Worm (Caenorhabditis elegans) whole organism, L1 larva: ENCODE measurements around the gene aptf-1.

Experiments used
- C04F5.9 ChIP-seq: sonication (generic microtip); optimal IDR thresholded peaks from 2 replicates; lab custom pipeline; 2016; ENCODE audit warnings: missing genetic modification characterization, missing compliant biosample characterization
- Y116A8C.19 ChIP-seq: sonication (generic microtip); optimal IDR thresholded peaks from 2 replicates; lab custom pipeline; 2016; ENCODE audit warnings: missing compliant biosample characterization, missing genetic modification characterization, borderline replicate concordance
- alr-1 ChIP-seq: fragments of 200-800 bp; sonication (Bioruptor generic); optimal IDR thresholded peaks from 2 replicates; lab custom pipeline; 2018; ENCODE audit warnings: borderline replicate concordance, mild to moderate bottlenecking, missing genetic modification characterization, missing compliant biosample characterization
- aly-2 ChIP-seq: fragments of 150-350 bp; optimal IDR thresholded peaks from 2 replicates; lab custom pipeline; 2014; ENCODE audit warnings: missing biosample characterization, missing genetic modification characterization
- blmp-1 ChIP-seq: fragments of 150-350 bp; optimal IDR thresholded peaks from 2 replicates; lab custom pipeline; 2014; ENCODE audit warnings: missing biosample characterization, missing genetic modification characterization
- ceh-8 ChIP-seq: fragments of 200-800 bp; sonication (Bioruptor generic); optimal IDR thresholded peaks from 2 replicates; lab custom pipeline; 2018; ENCODE audit warnings: mild to moderate bottlenecking, missing genetic modification characterization, moderate library complexity, missing compliant biosample characterization
- ceh-82 ChIP-seq, 3 experiments: fragments of 150-350 bp in 1 of 3; sonication (generic microtip) in 2 of 3; optimal IDR thresholded peaks; 2 replicates each; lab custom pipeline; 2014 to 2017; ENCODE audit warnings: missing biosample characterization in 3 of 3, missing genetic modification characterization in 3 of 3
- ceh-88 ChIP-seq: fragments of 200-800 bp; sonication (Bioruptor generic); IDR thresholded peaks from 2 replicates; pipeline ENCODE4 v1.3.6; 2022; ENCODE audit warnings: missing genetic modification characterization, missing compliant biosample characterization
- ceh-90 ChIP-seq: sonication (generic microtip); optimal IDR thresholded peaks from 2 replicates; lab custom pipeline; 2016; ENCODE audit warnings: missing genetic modification characterization, missing compliant biosample characterization
- dpl-1 ChIP-seq, 3 experiments: fragments of 150-350 bp in 2 of 3; sonication (generic microtip) in 1 of 3; optimal IDR thresholded peaks; 2 replicates each; lab custom pipeline; 2014 to 2017; ENCODE audit warnings: missing biosample characterization in 3 of 3, missing genetic modification characterization in 3 of 3, missing genetic modification reagents in 3 of 3
- efl-1 ChIP-seq, 4 experiments: fragments of 150-350 bp; optimal IDR thresholded peaks in 3 of 4; peaks in 1 of 4; 1 replicate in 1 of 4; 2 replicates in 3 of 4; lab custom pipeline; 2014; ENCODE audit warnings: missing biosample characterization in 2 of 4, missing genetic modification characterization in 2 of 4, missing genetic modification reagents in 2 of 4
- efl-3 ChIP-seq: fragments of 200-800 bp; sonication (Bioruptor generic); optimal IDR thresholded peaks from 2 replicates; lab custom pipeline; 2018; ENCODE audit warnings: mild to moderate bottlenecking, missing genetic modification characterization, missing compliant biosample characterization
- egl-13 ChIP-seq: sonication (generic microtip); optimal IDR thresholded peaks from 2 replicates; lab custom pipeline; 2016; ENCODE audit warnings: missing genotype, missing genetic modification reagents, missing genetic modification characterization, missing compliant biosample characterization
- egl-27 ChIP-seq, 2 experiments: fragments of 150-350 bp in 1 of 2; sonication (generic microtip); optimal IDR thresholded peaks; 3 replicates each; lab custom pipeline; 2017 to 2018; ENCODE audit warnings: missing biosample characterization in 2 of 2, missing genetic modification characterization in 2 of 2, missing genetic modification reagents in 2 of 2
- elt-2 ChIP-seq: sonication (generic microtip); optimal IDR thresholded peaks from 2 replicates; lab custom pipeline; 2016; ENCODE audit warnings: missing genetic modification characterization, mild to moderate bottlenecking, inconsistent platforms, missing compliant biosample characterization, missing genetic modification reagents
- fkh-10 ChIP-seq: sonication (generic microtip); optimal IDR thresholded peaks from 2 replicates; lab custom pipeline; 2017; ENCODE audit warnings: missing biosample characterization, missing genetic modification reagents, missing genetic modification characterization
- grh-1 ChIP-seq: fragments of 200-800 bp; sonication (Bioruptor generic); IDR thresholded peaks from 2 replicates; pipeline ENCODE4 v1.3.6; 2022; ENCODE audit warnings: missing genetic modification reagents, missing genetic modification characterization, missing compliant biosample characterization
- hlh-4 ChIP-seq: sonication (generic microtip); optimal IDR thresholded peaks from 2 replicates; lab custom pipeline; 2016; ENCODE audit warnings: mild to moderate bottlenecking, missing genetic modification characterization, missing compliant biosample characterization
- irx-1 ChIP-seq: sonication (generic microtip); optimal IDR thresholded peaks from 2 replicates; lab custom pipeline; 2016; ENCODE audit warnings: missing genetic modification characterization, missing compliant biosample characterization
- isw-1 ChIP-seq: fragments of 200-800 bp; sonication (Bioruptor generic); IDR thresholded peaks from 2 replicates; pipeline ENCODE4 v1.3.6; 2022; ENCODE audit warnings: missing genetic modification characterization, missing compliant biosample characterization
- jun-1 ChIP-seq: fragments of 150-350 bp; optimal IDR thresholded peaks from 2 replicates; lab custom pipeline; 2014; ENCODE audit warnings: missing biosample characterization, missing genetic modification reagents, missing genetic modification characterization
- lin-15B ChIP-seq: fragments of 150-350 bp; sonication (generic microtip); optimal IDR thresholded peaks from 3 replicates; lab custom pipeline; 2014; ENCODE audit warnings: missing biosample characterization, missing genetic modification characterization
- lin-39 ChIP-seq: fragments of 150-350 bp; optimal IDR thresholded peaks from 2 replicates; lab custom pipeline; 2014; ENCODE audit warnings: missing biosample characterization, missing genetic modification reagents, missing genetic modification characterization
- lir-3 ChIP-seq: sonication (generic microtip); optimal IDR thresholded peaks from 2 replicates; lab custom pipeline; 2016; ENCODE audit warnings: mild to moderate bottlenecking, missing genetic modification characterization, moderate library complexity, missing compliant biosample characterization; ENCODE audit not compliant: poor library complexity
- mdl-1 ChIP-seq, 2 experiments: fragments of 150-350 bp; optimal IDR thresholded peaks; 2 replicates each; lab custom pipeline; 2014 to 2017; ENCODE audit warnings: missing biosample characterization in 2 of 2, missing genetic modification characterization in 2 of 2, inconsistent platforms in 1 of 2
- mef-2 ChIP-seq: fragments of 150-350 bp; optimal IDR thresholded peaks from 2 replicates; lab custom pipeline; 2014; ENCODE audit warnings: missing biosample characterization, missing genetic modification characterization
- mep-1 ChIP-seq: fragments of 150-350 bp; optimal IDR thresholded peaks from 2 replicates; lab custom pipeline; 2014; ENCODE audit warnings: missing biosample characterization, missing genetic modification characterization
- nhr-12 ChIP-seq: sonication (generic microtip); optimal IDR thresholded peaks from 2 replicates; lab custom pipeline; 2017; ENCODE audit warnings: missing biosample characterization, missing genetic modification characterization
- nhr-19 ChIP-seq: fragments of 200-800 bp; sonication (Bioruptor generic); conservative IDR thresholded peaks from 2 replicates; pipeline ENCODE4 v1.3.6; 2022; ENCODE audit warnings: missing genetic modification characterization, missing compliant biosample characterization
- nhr-237 ChIP-seq: fragments of 150-350 bp; optimal IDR thresholded peaks from 2 replicates; lab custom pipeline; 2014; ENCODE audit warnings: missing biosample characterization, missing genetic modification characterization
- nhr-47 ChIP-seq: sonication (generic microtip); optimal IDR thresholded peaks from 2 replicates; lab custom pipeline; 2016; ENCODE audit warnings: mild to moderate bottlenecking, missing genetic modification characterization, moderate library complexity, missing compliant biosample characterization
- nhr-71 ChIP-seq: sonication (generic microtip); optimal IDR thresholded peaks from 2 replicates; lab custom pipeline; 2016; ENCODE audit warnings: mild to moderate bottlenecking, missing genetic modification characterization, moderate library complexity, missing compliant biosample characterization
- nhr-76 ChIP-seq: sonication (generic microtip); optimal IDR thresholded peaks from 2 replicates; lab custom pipeline; 2017; ENCODE audit warnings: missing biosample characterization, missing genetic modification characterization
- nhr-77 ChIP-seq: fragments of 150-350 bp; optimal IDR thresholded peaks from 2 replicates; lab custom pipeline; 2014; ENCODE audit warnings: missing biosample characterization, missing genetic modification characterization
- nhr-84 ChIP-seq: sonication (generic microtip); optimal IDR thresholded peaks from 2 replicates; lab custom pipeline; 2017; ENCODE audit warnings: missing biosample characterization, missing genetic modification characterization
- nhr-85 ChIP-seq: sonication (generic microtip); peaks from one replicate; lab custom pipeline; 2016; ENCODE audit warnings: missing genetic modification characterization, inconsistent platforms, missing compliant biosample characterization
- nhr-90 ChIP-seq: sonication (generic microtip); optimal IDR thresholded peaks from 2 replicates; lab custom pipeline; 2016; ENCODE audit warnings: mild to moderate bottlenecking, missing genetic modification characterization, missing compliant biosample characterization; ENCODE audit not compliant: poor library complexity
- pag-3 ChIP-seq: sonication (generic microtip); optimal IDR thresholded peaks from 2 replicates; lab custom pipeline; 2017; ENCODE audit warnings: missing genetic modification characterization, mild to moderate bottlenecking, missing compliant biosample characterization, antibody characterized with exemption, borderline replicate concordance; ENCODE audit not compliant: insufficient read depth
- pax-3 ChIP-seq: fragments of 200-800 bp; sonication (Bioruptor generic); optimal IDR thresholded peaks from 2 replicates; lab custom pipeline; 2018; ENCODE audit warnings: mild to moderate bottlenecking, missing genetic modification characterization, moderate library complexity, missing compliant biosample characterization
- rnt-1 ChIP-seq: sonication (generic microtip); optimal IDR thresholded peaks from 2 replicates; lab custom pipeline; 2016; ENCODE audit warnings: mild to moderate bottlenecking, missing genetic modification characterization, moderate library complexity, missing compliant biosample characterization
- snu-23 ChIP-seq: sonication (generic microtip); optimal IDR thresholded peaks from 2 replicates; lab custom pipeline; 2016; ENCODE audit warnings: missing genetic modification characterization, missing compliant biosample characterization
- sox-4 ChIP-seq: sonication (generic microtip); optimal IDR thresholded peaks from 2 replicates; lab custom pipeline; 2016; ENCODE audit warnings: missing genetic modification characterization, missing compliant biosample characterization
- sup-37 ChIP-seq: fragments of 200-800 bp; sonication (Bioruptor generic); optimal IDR thresholded peaks from 2 replicates; lab custom pipeline; 2018; ENCODE audit warnings: mild to moderate bottlenecking, missing genetic modification characterization, missing compliant biosample characterization
- swsn-7 ChIP-seq: sonication (generic microtip); optimal IDR thresholded peaks from 2 replicates; lab custom pipeline; 2016; ENCODE audit warnings: missing genetic modification characterization, missing compliant biosample characterization
- tbx-2 ChIP-seq: sonication (generic microtip); optimal IDR thresholded peaks from 2 replicates; lab custom pipeline; 2016; ENCODE audit warnings: missing genetic modification characterization, missing compliant biosample characterization
- tlp-1 ChIP-seq: fragments of 150-350 bp; optimal IDR thresholded peaks from 2 replicates; lab custom pipeline; 2014; ENCODE audit warnings: missing biosample characterization, missing genetic modification characterization
- unc-130 ChIP-seq: fragments of 150-350 bp; optimal IDR thresholded peaks from 2 replicates; lab custom pipeline; 2017; ENCODE audit warnings: missing biosample characterization, missing genetic modification characterization, inconsistent platforms
- unc-30 ChIP-seq: sonication (generic microtip); optimal IDR thresholded peaks from 2 replicates; lab custom pipeline; 2017; ENCODE audit warnings: missing biosample characterization, missing genetic modification characterization
- unc-86 ChIP-seq: sonication (generic microtip); optimal IDR thresholded peaks from 2 replicates; lab custom pipeline; 2016; ENCODE audit warnings: missing genetic modification characterization, missing compliant biosample characterization
- xbp-1 ChIP-seq: sonication (generic microtip); optimal IDR thresholded peaks from 2 replicates; lab custom pipeline; 2016; ENCODE audit warnings: missing genetic modification characterization, missing compliant biosample characterization
- zag-1 ChIP-seq: fragments of 150-350 bp; optimal IDR thresholded peaks from 2 replicates; lab custom pipeline; 2014; ENCODE audit warnings: missing biosample characterization, missing genetic modification characterization
- ztf-4 ChIP-seq: fragments of 150-350 bp; optimal IDR thresholded peaks from 2 replicates; lab custom pipeline; 2014; ENCODE audit warnings: missing biosample characterization, missing genetic modification characterization

Gene aptf-1

DNA sequence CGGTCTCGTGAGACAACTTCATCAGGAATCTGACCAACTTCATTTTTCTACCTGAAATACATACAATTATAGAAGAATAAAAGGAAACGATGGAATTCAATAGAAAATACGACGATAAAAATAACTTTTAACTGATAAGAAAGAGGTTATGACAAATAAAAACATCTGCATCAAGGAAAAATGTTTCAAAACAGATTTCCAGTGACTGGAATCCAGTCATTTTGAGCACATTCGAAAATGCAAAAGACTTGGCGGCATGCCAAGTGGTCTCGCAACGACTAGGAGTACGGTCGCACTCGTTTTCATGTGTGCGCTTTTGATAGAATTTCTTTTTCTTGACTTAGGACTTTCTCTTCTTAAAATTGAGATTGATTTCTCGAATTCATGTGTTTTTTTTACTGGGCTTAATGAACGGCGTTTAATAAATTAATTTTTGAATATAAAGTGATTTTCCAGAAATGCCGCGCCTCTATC is 35.0 kb downstream of the aptf-1 start, which contains the start of the genes snr-3 and rsp-5 (continued):
- no peak for TF ChIP-seq lin-39 (tag; lab: Kevin White, UChicago)
- no peak for TF ChIP-seq nhr-84 (tag; lab: Kevin White, UChicago)
- no peak for TF ChIP-seq sup-37
- peak; percentile 33 for TF ChIP-seq jun-1
- no peak for TF ChIP-seq unc-30 (tag; lab: Kevin White, UChicago)
- no peak for TF ChIP-seq hlh-4 (tag; lab: Kevin White, UChicago)
- peak; percentile 19 for TF ChIP-seq fkh-10 (GFP tag; lab: Kevin White, UChicago)
- TF ChIP-seq tlp-1: no peak
- peak; percentile 55 for TF ChIP-seq xbp-1 (tag; lab: Kevin White, UChicago)
- TF ChIP-seq grh-1 (GFP tag; lab: Robert Waterston, UW): peak; percentile 43; the same call in 1 of the 2 replicates
- peak in 1 of 2 experiments; percentile 41 for TF ChIP-seq mdl-1 (tag; optimal IDR thresholded peaks at IDR 0.05; lab: Kevin White, UChicago)
- TF ChIP-seq Y116A8C.19: no peak
- TF ChIP-seq nhr-76 (tag; lab: Kevin White, UChicago): no peak
- TF ChIP-seq dpl-1 (GFP tag; optimal IDR thresholded peaks at IDR 0.05; lab: Kevin White, UChicago): peak; percentile 71 to 86 (median 80)
- peak; percentile 61 for TF ChIP-seq mep-1 (tag; lab: Kevin White, UChicago)
- TF ChIP-seq pag-3: no peak
- TF ChIP-seq isw-1 (GFP tag; lab: Robert Waterston, UW): peak; percentile 51
- TF ChIP-seq elt-2 (tag; lab: Kevin White, UChicago): peak; percentile 32
- no peak for TF ChIP-seq C04F5.9 (tag; lab: Kevin White, UChicago)
- peak; percentile 15 for TF ChIP-seq unc-86 (tag; lab: Kevin White, UChicago)
- no peak for TF ChIP-seq pax-3 (tag; lab: Kevin White, UChicago)
- TF ChIP-seq aly-2 (tag; lab: Kevin White, UChicago): no peak
- TF ChIP-seq nhr-90 (tag; lab: Kevin White, UChicago): peak; percentile 51
- no peak for TF ChIP-seq zag-1
- TF ChIP-seq swsn-7 (tag; lab: Kevin White, UChicago): peak; percentile 52
- no peak for TF ChIP-seq nhr-12 (tag; lab: Kevin White, UChicago)
- TF ChIP-seq ceh-8: no peak
- TF ChIP-seq nhr-77 (tag; lab: Kevin White, UChicago): peak; percentile 68
- no peak for TF ChIP-seq nhr-237 (tag; lab: Kevin White, UChicago)
- TF ChIP-seq ceh-90: no peak
- peak; percentile 74 for TF ChIP-seq nhr-19
- TF ChIP-seq mef-2 (tag; lab: Kevin White, UChicago): peak; percentile 7
- TF ChIP-seq tbx-2 (tag; lab: Kevin White, UChicago): peak; percentile 51
- TF ChIP-seq lin-15B (tag; lab: Kevin White, UChicago): peak; percentile 70
- TF ChIP-seq ztf-4 (tag; lab: Kevin White, UChicago): no peak
- TF ChIP-seq lir-3 (tag; lab: Kevin White, UChicago): no peak
- TF ChIP-seq irx-1: peak; percentile 22
- TF ChIP-seq efl-1 (optimal IDR thresholded peaks at IDR 0.05; lab: Kevin White, UChicago): peak; percentile 82 to 85
- TF ChIP-seq efl-1 (GFP tag; optimal IDR thresholded peaks at IDR 0.05 in 1 of 2; lab: Kevin White, UChicago): peak; percentile 79 to 97
- peak; percentile 38 to 68 (median 63) for TF ChIP-seq ceh-82 (tag; optimal IDR thresholded peaks at IDR 0.05; lab: Kevin White, UChicago)
- TF ChIP-seq sox-4: no peak
- no peak for TF ChIP-seq egl-13 (tag; lab: Kevin White, UChicago)
- TF ChIP-seq efl-3 (GFP tag; lab: Kevin White, UChicago): no peak
- TF ChIP-seq alr-1 (tag; lab: Kevin White, UChicago): no peak
- TF ChIP-seq nhr-47: peak; percentile 71
- peak; percentile 77 for TF ChIP-seq blmp-1 (tag; lab: Kevin White, UChicago)
- TF ChIP-seq ceh-88 (GFP tag; lab: Robert Waterston, UW): no peak
- no peak for TF ChIP-seq unc-130 (tag; lab: Kevin White, UChicago)
- TF ChIP-seq snu-23 (GFP tag; lab: Kevin White, UChicago): peak; percentile 70
- TF ChIP-seq egl-27 (tag; optimal IDR thresholded peaks at IDR 0.05; lab: Kevin White, UChicago): no peak
- TF ChIP-seq nhr-71 (tag; lab: Kevin White, UChicago): peak; percentile 81
- TF ChIP-seq nhr-85 (tag; lab: Kevin White, UChicago): peak; percentile 84
- peak; percentile 73 for TF ChIP-seq rnt-1
